Worm (Caenorhabditis elegans) whole organism, midembryonic: ENCODE data around the gene lsy-12.

Experiments used
- T22C8.4 ChIP-seq: fragments of 200-800 bp; sonication (Bioruptor generic); IDR thresholded peaks from 2 replicates; pipeline ENCODE4 v1.3.6; 2022; ENCODE audit warnings: missing genetic modification characterization, missing compliant biosample characterization
- cog-1 ChIP-seq: sonication (generic microtip); optimal IDR thresholded peaks from 2 replicates; lab custom pipeline; 2016; ENCODE audit warnings: missing genetic modification characterization, missing compliant biosample characterization
- flt-1 ChIP-seq: fragments of 200-800 bp; sonication (Bioruptor generic); IDR thresholded peaks from 2 replicates; pipeline ENCODE4 v1.3.6; 2022; ENCODE audit warnings: missing genetic modification characterization, missing compliant biosample characterization
- klf-2 ChIP-seq: fragments of 200-800 bp; sonication (Bioruptor generic); conservative IDR thresholded peaks from 2 replicates; pipeline ENCODE4 v1.3.6; 2022; ENCODE audit warnings: missing genetic modification reagents, missing genetic modification characterization, missing compliant biosample characterization
- med-1 ChIP-seq: sonication (generic microtip); optimal IDR thresholded peaks from 2 replicates; lab custom pipeline; 2017; ENCODE audit warnings: missing genetic modification characterization, mild to moderate bottlenecking, missing compliant biosample characterization, antibody characterized with exemption, missing genetic modification reagents; ENCODE audit not compliant: insufficient read depth
- ref-1 ChIP-seq: fragments of 200-800 bp; sonication (Bioruptor generic); conservative IDR thresholded peaks from 2 replicates; pipeline ENCODE4 v1.3.6; 2022; ENCODE audit warnings: missing genetic modification reagents, missing genetic modification characterization, missing compliant biosample characterization
- tab-1 ChIP-seq: fragments of 200-800 bp; sonication (Bioruptor generic); IDR thresholded peaks from 2 replicates; pipeline ENCODE4 v1.3.6; 2022; ENCODE audit warnings: missing genetic modification characterization, missing compliant biosample characterization
- ztf-29 ChIP-seq: fragments of 200-800 bp; sonication (Bioruptor generic); IDR thresholded peaks from 2 replicates; pipeline ENCODE4 v1.3.6; 2022; ENCODE audit warnings: missing genetic modification reagents, missing genetic modification characterization, missing compliant biosample characterization

DNA sequence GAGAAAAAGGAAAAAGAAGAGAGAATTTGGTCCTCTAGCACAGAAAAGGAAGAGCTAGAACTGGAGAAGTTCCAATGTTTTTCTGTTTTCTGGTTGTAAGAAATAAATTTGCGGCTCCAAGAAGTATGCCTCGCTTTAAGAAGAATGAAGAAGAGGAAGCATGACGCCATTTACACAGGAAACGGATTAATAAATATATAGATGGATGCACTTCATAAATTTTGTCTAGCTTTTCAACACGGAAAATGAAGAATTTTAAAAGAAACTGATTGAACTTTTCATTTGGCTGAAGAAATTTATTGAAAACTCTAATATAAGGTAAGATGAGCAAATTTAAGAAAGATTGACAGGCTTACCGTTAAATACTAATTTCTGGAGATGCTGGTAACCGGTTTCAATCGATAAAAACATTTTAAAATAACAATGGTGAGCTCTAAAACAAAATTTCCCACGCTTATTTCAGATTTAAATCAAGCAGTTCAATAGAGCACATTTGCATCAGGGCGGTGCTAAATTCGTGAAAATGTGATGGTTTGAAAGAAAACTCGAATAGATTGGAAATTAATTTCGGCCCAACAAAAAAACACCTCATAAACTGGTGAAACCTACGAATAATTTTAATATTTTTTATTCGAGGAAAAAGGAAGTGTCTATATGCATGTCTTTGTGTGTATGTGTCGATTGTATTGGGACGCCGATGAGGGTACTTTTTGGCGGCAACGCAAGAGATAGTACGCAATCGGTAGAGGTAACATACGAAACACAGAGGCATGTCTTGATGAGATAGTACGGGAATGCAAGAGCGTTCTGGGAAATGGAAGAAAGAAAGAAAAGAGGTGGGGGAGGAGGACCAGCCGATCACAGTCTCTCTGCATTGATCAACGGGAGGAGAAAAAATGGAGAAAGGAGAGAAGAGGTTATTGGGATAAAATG, 3.6 kb downstream of the lsy-12 start:
- TF ChIP-seq klf-2 (GFP tag; lab: Robert Waterston, UW) (no peak), med-1 (GFP tag; lab: Kevin White, UChicago) (no peak), tab-1 (GFP tag; lab: Robert Waterston, UW) (no peak), ref-1 (GFP tag; lab: Robert Waterston, UW) (no peak), flt-1 (GFP tag; lab: Robert Waterston, UW) (no peak), cog-1 (tag; lab: Kevin White, UChicago) (peak; percentile 31), ztf-29 (no peak), T22C8.4 (GFP tag; lab: Robert Waterston, UW) (no peak)
